Worm (Caenorhabditis elegans) whole organism, L4/young adult: Measurements from ENCODE around the gene ZK1010.8.

Experiments used
- W03F9.2 ChIP-seq: fragments of 150-350 bp; optimal IDR thresholded peaks from 2 replicates; lab custom pipeline; 2014; ENCODE audit warnings: missing biosample characterization, missing genetic modification characterization
- dao-5 ChIP-seq: sonication (generic microtip); optimal IDR thresholded peaks from 2 replicates; lab custom pipeline; 2016; ENCODE audit warnings: missing genotype, missing genetic modification characterization, moderate library complexity, missing compliant biosample characterization
- him-1 ChIP-seq: sonication (generic microtip); optimal IDR thresholded peaks from 2 replicates; lab custom pipeline; 2016; ENCODE audit warnings: missing genotype, missing genetic modification reagents, missing genetic modification characterization, missing compliant biosample characterization

DNA sequence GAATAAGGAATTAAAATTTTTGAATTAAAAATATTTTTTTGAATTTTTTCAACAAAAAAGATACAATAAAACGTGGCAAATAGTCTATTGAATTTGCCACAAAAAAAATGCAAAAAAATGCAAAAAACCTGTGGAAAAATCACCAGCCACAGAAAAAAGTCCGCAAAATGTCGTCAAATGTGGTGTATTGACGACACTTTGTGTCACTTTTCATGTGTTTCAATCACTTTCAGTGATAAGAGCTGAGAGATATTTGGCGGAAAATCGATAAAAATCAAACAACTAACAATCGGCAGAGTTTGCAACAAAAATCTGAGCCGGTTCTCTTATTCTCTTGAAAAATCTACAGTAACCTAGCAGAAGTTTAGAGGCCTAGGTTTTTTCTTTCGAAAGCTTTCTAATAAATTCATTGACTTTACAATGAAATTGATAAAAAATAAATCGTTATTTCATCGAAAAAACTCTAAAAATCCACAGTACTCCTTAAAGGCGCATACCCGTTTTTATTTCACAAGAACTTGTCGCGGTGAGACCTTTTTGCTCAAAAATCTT is 28.6 kb downstream of the ZK1010.8 start:
- TF ChIP-seq him-1 (tag; lab: Kevin White, UChicago) (no peak), dao-5 (no peak), W03F9.2 (tag; lab: Kevin White, UChicago) (peak; percentile 10)
